Worm (Caenorhabditis elegans) whole organism, young adult: ENCODE data around the gene srd-68.

ENCODE experiments used
- fkh-3 ChIP-seq: sonication (generic microtip); optimal IDR thresholded peaks from 2 replicates; lab custom pipeline; 2016; ENCODE audit warnings: mild to moderate bottlenecking, missing genetic modification characterization, missing compliant biosample characterization
- sea-2 ChIP-seq: fragments of 200-800 bp; sonication (Bioruptor generic); IDR thresholded peaks from 2 replicates; pipeline ENCODE4 v1.3.6; 2022; ENCODE audit warnings: missing genetic modification characterization, missing compliant biosample characterization

ce11 chrV:16879532-16879931, 23.1 kb downstream of the srd-68 start:
- TF ChIP-seq fkh-3 (tag; lab: Kevin White, UChicago) (no peak), sea-2 (no peak)
